Worm (Caenorhabditis elegans): ENCODE results near the gene Y14H12A.2.

- no peak for TF ChIP-seq pha-4 (tag; optimal IDR thresholded peaks at IDR 0.05)
- TF ChIP-seq pqm-1 (tag; optimal IDR thresholded peaks at IDR 0.05): no peak
Observed at ce11 chrII:3968070-3968469, 21.4 kb downstream of the Y14H12A.2 start.
